Worm (Caenorhabditis elegans) whole organism, late embryonic: ENCODE results near the gene vps-33.2.

Experiments
- F13H6.1 ChIP-seq: sonication (generic microtip); optimal IDR thresholded peaks from 2 replicates; lab custom pipeline; 2016; ENCODE audit warnings: missing genetic modification characterization, missing compliant biosample characterization
- T23F11.4 ChIP-seq: fragments of 200-800 bp; sonication (Bioruptor generic); optimal IDR thresholded peaks from 2 replicates; lab custom pipeline; 2018; ENCODE audit warnings: mild to moderate bottlenecking, missing genetic modification characterization, missing compliant biosample characterization
- ama-1 ChIP-seq: fragments of 150-350 bp; optimal IDR thresholded peaks from 2 replicates; lab custom pipeline; 2014
- ceh-2 ChIP-seq: sonication (generic microtip); optimal IDR thresholded peaks from 2 replicates; lab custom pipeline; 2016; ENCODE audit warnings: missing genotype, missing genetic modification characterization, missing compliant biosample characterization
- elt-2 ChIP-seq: sonication (generic microtip); optimal IDR thresholded peaks from 2 replicates; lab custom pipeline; 2016; ENCODE audit warnings: missing genetic modification reagents, missing genetic modification characterization, missing compliant biosample characterization
- hlh-8 ChIP-seq: sonication (generic microtip); optimal IDR thresholded peaks from 2 replicates; lab custom pipeline; 2016; ENCODE audit warnings: missing genotype, missing genetic modification characterization, missing compliant biosample characterization
- lin-11 ChIP-seq: fragments of 200-800 bp; sonication (Bioruptor generic); optimal IDR thresholded peaks from 2 replicates; lab custom pipeline; 2018; ENCODE audit warnings: mild to moderate bottlenecking, missing genetic modification characterization, missing compliant biosample characterization
- nhr-232 ChIP-seq: sonication (generic microtip); optimal IDR thresholded peaks from 2 replicates; lab custom pipeline; 2016; ENCODE audit warnings: missing genetic modification characterization, missing compliant biosample characterization
- sdc-2 ChIP-seq: sonication (generic microtip); optimal IDR thresholded peaks from 2 replicates; lab custom pipeline; 2016; ENCODE audit warnings: missing genotype, missing genetic modification characterization, missing compliant biosample characterization
- sox-4 ChIP-seq: sonication (generic microtip); optimal IDR thresholded peaks from 2 replicates; lab custom pipeline; 2017; ENCODE audit warnings: mild to moderate bottlenecking, missing genetic modification characterization, inconsistent platforms, missing compliant biosample characterization
- ttx-3 ChIP-seq: sonication (generic microtip); optimal IDR thresholded peaks from 2 replicates; lab custom pipeline; 2016; ENCODE audit warnings: missing genetic modification reagents, missing genetic modification characterization, missing compliant biosample characterization

DNA sequence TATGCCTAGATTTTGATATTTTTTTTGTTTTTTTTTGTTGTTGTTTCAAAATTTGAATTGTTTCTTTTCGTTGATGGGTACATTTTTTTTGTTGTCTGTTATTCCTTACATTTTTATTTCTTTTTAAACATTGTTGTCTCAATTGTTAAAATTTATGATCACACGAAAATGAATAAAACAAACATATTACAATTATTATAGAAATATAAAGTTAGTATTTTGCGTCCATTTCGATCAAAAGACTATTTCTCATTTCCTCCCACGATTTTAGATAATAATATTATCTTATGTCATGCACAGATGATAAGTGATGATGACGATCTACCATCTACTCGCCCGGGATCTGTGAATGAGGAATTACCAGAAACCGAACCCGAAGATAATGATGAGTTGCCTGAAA lies 46.3 kb upstream of the vps-33.2 start, which contains the start of gene wrn-1:
- no peak for TF ChIP-seq hlh-8
- TF ChIP-seq elt-2: no peak
- TF ChIP-seq sdc-2 (tag; lab: Kevin White, UChicago): no peak
- no peak for TF ChIP-seq ama-1 (lab: Kevin White, UChicago)
- TF ChIP-seq sox-4 (tag; lab: Kevin White, UChicago): no peak
- no peak for TF ChIP-seq T23F11.4 (GFP tag; lab: Kevin White, UChicago)
- no peak for TF ChIP-seq ceh-2 (tag; lab: Kevin White, UChicago)
- no peak for TF ChIP-seq ttx-3 (tag; lab: Kevin White, UChicago)
- TF ChIP-seq nhr-232: no peak
- no peak for TF ChIP-seq lin-11 (tag; lab: Kevin White, UChicago)
- TF ChIP-seq F13H6.1 (tag; lab: Kevin White, UChicago): no peak
